Fruit fly (Drosophila melanogaster): ENCODE measurements around the gene Swip-1.

Swip-1 gene

dm6 chr2L:18944175-18945012 lies 42.7 kb downstream of the Swip-1 start:
- no peak for TF ChIP-seq noc (tag; optimal IDR thresholded peaks at IDR 0.05)

- TF ChIP-seq noc (tag; optimal IDR thresholded peaks at IDR 0.05) = no peak
Measured at dm6 chr2L:18943797-18944174, 43.3 kb downstream of the Swip-1 start, which contains the start of gene ssp3. Gene ssp3 (minus strand): TSS chr2L:18943960.

- TF ChIP-seq noc (tag; optimal IDR thresholded peaks at IDR 0.05) = no peak
Measured at dm6 chr2L:18943309-18943708, 43.8 kb downstream of the Swip-1 start.

dm6 chr2L:18936056-18936455 lies 51.0 kb downstream of the Swip-1 start:
- no peak for TF ChIP-seq noc (tag; optimal IDR thresholded peaks at IDR 0.05)

dm6 chr2L:18934588-18934987 lies 52.5 kb downstream of the Swip-1 start:
- TF ChIP-seq noc (tag; optimal IDR thresholded peaks at IDR 0.05) = no peak

dm6 chr2L:18933867-18934266 lies 53.2 kb downstream of the Swip-1 start:
- TF ChIP-seq noc (tag; optimal IDR thresholded peaks at IDR 0.05) = no peak

dm6 chr2L:18930352-18931122 lies 56.5 kb downstream of the Swip-1 start:
- TF ChIP-seq noc (tag; optimal IDR thresholded peaks at IDR 0.05) = no peak

- TF ChIP-seq noc (tag; optimal IDR thresholded peaks at IDR 0.05) = no peak
Measured at dm6 chr2L:18929595-18929994, 57.5 kb downstream of the Swip-1 start.

- no peak for TF ChIP-seq noc (tag; optimal IDR thresholded peaks at IDR 0.05)
Measured at dm6 chr2L:18927891-18928290, 59.2 kb downstream of the Swip-1 start.

Data from whole organism, larva.